Worm (Caenorhabditis elegans): ENCODE data around the gene sre-19.

DNA sequence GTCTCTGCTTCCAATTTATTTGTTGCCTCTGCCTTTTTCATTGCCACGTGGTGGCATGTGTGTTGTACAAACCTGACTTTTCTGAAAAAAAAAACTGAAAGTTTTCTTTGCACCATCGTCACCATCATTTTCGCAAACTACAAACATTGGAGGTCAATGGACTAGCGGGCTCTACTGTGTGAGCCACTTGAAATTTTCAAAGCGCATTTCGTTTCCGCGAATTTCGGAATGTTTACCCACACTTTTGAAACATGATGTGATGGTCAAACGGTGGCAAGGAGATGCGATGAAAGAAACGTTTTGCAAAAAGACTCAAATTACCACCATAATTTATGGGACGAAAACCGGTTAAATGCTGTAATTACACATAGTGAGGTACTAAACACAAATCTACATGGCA, 30.9 kb downstream of the sre-19 start:
- TF ChIP-seq hmbx-1 (tag; optimal IDR thresholded peaks at IDR 0.05) (no peak), pes-1 (GFP tag; IDR thresholded peaks at IDR 0.05) (no peak), aly-1 (tag; optimal IDR thresholded peaks at IDR 0.05) (no peak), flt-1 (GFP tag; IDR thresholded peaks at IDR 0.05) (no peak), ceh-13 (GFP tag; optimal IDR thresholded peaks at IDR 0.05) (no peak), hmg-4 (GFP tag; optimal IDR thresholded peaks at IDR 0.05) (no peak), ama-1 (optimal IDR thresholded peaks at IDR 0.05) (no peak), scrt-1 (GFP tag; IDR thresholded peaks at IDR 0.05) (no peak), tbx-37 (GFP tag; conservative IDR thresholded peaks at IDR 0.05) (no peak), sea-1 (GFP tag; conservative IDR thresholded peaks at IDR 0.05) (no peak), tbx-11 (GFP tag; IDR thresholded peaks at IDR 0.05) (no peak)
